Worm (Caenorhabditis elegans) whole organism, late embryonic: Measurements from ENCODE around the gene sri-34.

Source experiments
- C08G9.2 ChIP-seq: sonication (generic microtip); optimal IDR thresholded peaks from 2 replicates; lab custom pipeline; 2016; ENCODE audit warnings: mild to moderate bottlenecking, missing genetic modification characterization, moderate library complexity, missing compliant biosample characterization
- F13H6.1 ChIP-seq: sonication (generic microtip); optimal IDR thresholded peaks from 2 replicates; lab custom pipeline; 2016; ENCODE audit warnings: missing genetic modification characterization, missing compliant biosample characterization
- K09A11.1 ChIP-seq: sonication (generic microtip); optimal IDR thresholded peaks from 2 replicates; lab custom pipeline; 2017; ENCODE audit warnings: antibody characterized with exemption, mild to moderate bottlenecking, missing genetic modification characterization, missing compliant biosample characterization; ENCODE audit not compliant: insufficient read depth
- T23F11.4 ChIP-seq: fragments of 200-800 bp; sonication (Bioruptor generic); optimal IDR thresholded peaks from 2 replicates; lab custom pipeline; 2018; ENCODE audit warnings: mild to moderate bottlenecking, missing genetic modification characterization, missing compliant biosample characterization
- ceh-2 ChIP-seq: sonication (generic microtip); optimal IDR thresholded peaks from 2 replicates; lab custom pipeline; 2016; ENCODE audit warnings: missing genotype, missing genetic modification characterization, missing compliant biosample characterization
- ceh-22 ChIP-seq: sonication (generic microtip); optimal IDR thresholded peaks from 2 replicates; lab custom pipeline; 2017; ENCODE audit warnings: missing biosample characterization, missing genetic modification characterization
- ceh-31 ChIP-seq: sonication (generic microtip); optimal IDR thresholded peaks from 2 replicates; lab custom pipeline; 2016; ENCODE audit warnings: missing genetic modification characterization, missing compliant biosample characterization
- ceh-45 ChIP-seq: fragments of 200-800 bp; sonication (Bioruptor generic); IDR thresholded peaks from 2 replicates; pipeline ENCODE4 v1.3.6; 2022; ENCODE audit warnings: missing genetic modification reagents, missing genetic modification characterization, missing compliant biosample characterization
- ceh-48 ChIP-seq: sonication (generic microtip); optimal IDR thresholded peaks from 2 replicates; lab custom pipeline; 2016; ENCODE audit warnings: missing genetic modification characterization, inconsistent platforms, missing compliant biosample characterization
- ceh-6 ChIP-seq: fragments of 200-800 bp; sonication (Bioruptor generic); optimal IDR thresholded peaks from 2 replicates; lab custom pipeline; 2018; ENCODE audit warnings: mild to moderate bottlenecking, missing genetic modification characterization, missing compliant biosample characterization
- che-1 ChIP-seq: sonication (generic microtip); optimal IDR thresholded peaks from 2 replicates; lab custom pipeline; 2016; ENCODE audit warnings: mild to moderate bottlenecking, missing genetic modification characterization, missing compliant biosample characterization
- dmd-4 ChIP-seq: sonication (generic microtip); optimal IDR thresholded peaks from 2 replicates; lab custom pipeline; 2016; ENCODE audit warnings: borderline replicate concordance, missing genetic modification characterization, missing compliant biosample characterization
- dve-1 ChIP-seq: sonication (generic microtip); optimal IDR thresholded peaks from 2 replicates; lab custom pipeline; 2017; ENCODE audit warnings: antibody characterized with exemption, mild to moderate bottlenecking, missing genetic modification characterization, missing compliant biosample characterization
- elt-4 ChIP-seq: sonication (generic microtip); optimal IDR thresholded peaks from 2 replicates; lab custom pipeline; 2016; ENCODE audit warnings: missing genetic modification characterization, missing compliant biosample characterization
- ets-4 ChIP-seq: sonication (generic microtip); optimal IDR thresholded peaks from 2 replicates; lab custom pipeline; 2016; ENCODE audit warnings: missing genetic modification characterization, missing compliant biosample characterization
- eyg-1 ChIP-seq: sonication (generic microtip); optimal IDR thresholded peaks from 2 replicates; lab custom pipeline; 2016; ENCODE audit warnings: missing genotype, missing genetic modification characterization, missing compliant biosample characterization
- fkh-10 ChIP-seq: fragments of 150-350 bp; optimal IDR thresholded peaks from 2 replicates; lab custom pipeline; 2014; ENCODE audit warnings: missing biosample characterization, missing genetic modification reagents, missing genetic modification characterization
- gmeb-2 ChIP-seq: sonication (generic microtip); optimal IDR thresholded peaks from 2 replicates; lab custom pipeline; 2016; ENCODE audit warnings: missing genetic modification characterization, inconsistent platforms, missing compliant biosample characterization
- hlh-15 ChIP-seq: sonication (generic microtip); optimal IDR thresholded peaks from 2 replicates; lab custom pipeline; 2016; ENCODE audit warnings: missing genetic modification characterization, missing compliant biosample characterization
- hlh-30 ChIP-seq: sonication (generic microtip); optimal IDR thresholded peaks from 2 replicates; lab custom pipeline; 2017; ENCODE audit warnings: antibody characterized with exemption, missing genetic modification characterization, missing compliant biosample characterization; ENCODE audit not compliant: insufficient read depth
- lin-11 ChIP-seq: fragments of 200-800 bp; sonication (Bioruptor generic); optimal IDR thresholded peaks from 2 replicates; lab custom pipeline; 2018; ENCODE audit warnings: mild to moderate bottlenecking, missing genetic modification characterization, missing compliant biosample characterization
- madf-2 ChIP-seq: sonication (generic microtip); optimal IDR thresholded peaks from 2 replicates; lab custom pipeline; 2017; ENCODE audit warnings: missing genetic modification characterization, missing compliant biosample characterization
- mec-3 ChIP-seq: sonication (generic microtip); optimal IDR thresholded peaks from 2 replicates; lab custom pipeline; 2016; ENCODE audit warnings: borderline replicate concordance, missing genetic modification characterization, missing compliant biosample characterization
- npax-4 ChIP-seq: sonication (generic microtip); optimal IDR thresholded peaks from 2 replicates; lab custom pipeline; 2016; ENCODE audit warnings: missing genetic modification characterization, missing compliant biosample characterization
- pax-1 ChIP-seq: fragments of 150-350 bp; optimal IDR thresholded peaks from 2 replicates; lab custom pipeline; 2014; ENCODE audit warnings: missing biosample characterization, missing genetic modification characterization
- pha-2 ChIP-seq: sonication (generic microtip); optimal IDR thresholded peaks from 2 replicates; lab custom pipeline; 2017; ENCODE audit warnings: mild to moderate bottlenecking, missing genetic modification characterization, missing compliant biosample characterization
- pqm-1 ChIP-seq: sonication (generic microtip); optimal IDR thresholded peaks from 2 replicates; lab custom pipeline; 2016; ENCODE audit warnings: missing genetic modification characterization, missing compliant biosample characterization
- ref-2 ChIP-seq: sonication (generic microtip); optimal IDR thresholded peaks from 2 replicates; lab custom pipeline; 2016; ENCODE audit warnings: missing genetic modification characterization, missing compliant biosample characterization
- sdc-2 ChIP-seq: sonication (generic microtip); optimal IDR thresholded peaks from 2 replicates; lab custom pipeline; 2016; ENCODE audit warnings: missing genotype, missing genetic modification characterization, missing compliant biosample characterization
- sox-2 ChIP-seq: fragments of 200-800 bp; sonication (Bioruptor generic); IDR thresholded peaks from 2 replicates; pipeline ENCODE4 v1.3.6; 2022; ENCODE audit warnings: missing genetic modification reagents, missing genetic modification characterization, missing compliant biosample characterization
- syd-9 ChIP-seq: sonication (generic microtip); optimal IDR thresholded peaks from 2 replicates; lab custom pipeline; 2016; ENCODE audit warnings: mild to moderate bottlenecking, missing genetic modification characterization, moderate library complexity, missing compliant biosample characterization
- unc-3 ChIP-seq, 2 experiments: fragments of 200-800 bp in 1 of 2; sonication (Bioruptor generic) in 1 of 2; sonication (generic microtip) in 1 of 2; conservative IDR thresholded peaks in 1 of 2; optimal IDR thresholded peaks in 1 of 2; 2 replicates each; pipeline versions ENCODE4 v1.3.6 to Lab custom; 2016 to 2022; ENCODE audit warnings: missing compliant biosample characterization in 2 of 2, missing genetic modification characterization in 2 of 2, missing genetic modification reagents in 1 of 2
- unc-42 ChIP-seq: sonication (generic microtip); optimal IDR thresholded peaks from 2 replicates; lab custom pipeline; 2016; ENCODE audit warnings: missing genotype, missing genetic modification characterization, missing compliant biosample characterization
- unc-55 ChIP-seq: sonication (generic microtip); optimal IDR thresholded peaks from 2 replicates; lab custom pipeline; 2017; ENCODE audit warnings: missing biosample characterization, missing genetic modification reagents, missing genetic modification characterization
- zip-5 ChIP-seq: sonication (generic microtip); optimal IDR thresholded peaks from 2 replicates; lab custom pipeline; 2016; ENCODE audit warnings: missing genetic modification characterization, missing compliant biosample characterization
- ztf-16 ChIP-seq: sonication (generic microtip); optimal IDR thresholded peaks from 2 replicates; lab custom pipeline; 2017; ENCODE audit warnings: missing genetic modification characterization, missing compliant biosample characterization

Gene sri-34

DNA sequence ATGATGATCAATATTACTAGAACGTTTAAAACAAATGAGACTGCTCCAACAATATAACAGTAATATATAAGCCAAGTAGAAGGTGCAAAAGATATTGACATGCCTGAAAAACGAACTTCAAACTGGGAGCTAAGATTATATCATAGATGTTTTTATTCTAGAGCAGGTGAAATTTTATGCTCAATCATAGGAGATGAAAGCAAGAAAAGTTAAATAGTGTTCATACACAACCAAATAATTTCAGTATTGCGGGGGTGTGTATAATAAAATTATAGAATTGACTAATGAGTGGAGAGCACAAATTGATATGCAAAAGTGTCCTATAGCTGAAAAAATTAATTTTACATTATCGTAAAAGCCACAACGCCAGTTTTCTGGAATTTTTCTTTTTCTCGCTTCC is at the start of gene sri-34:
Gene sri-34 (minus strand): TSS at position 101 of the 400 bp plus-strand sequence.
- no peak for TF ChIP-seq ceh-2 (tag; lab: Kevin White, UChicago)
- TF ChIP-seq K09A11.1 (tag; lab: Kevin White, UChicago): no peak
- TF ChIP-seq C08G9.2 (tag; lab: Kevin White, UChicago): no peak
- TF ChIP-seq ref-2 (tag; lab: Kevin White, UChicago): no peak
- TF ChIP-seq, all 69 proteins: peak for 0

DNA sequence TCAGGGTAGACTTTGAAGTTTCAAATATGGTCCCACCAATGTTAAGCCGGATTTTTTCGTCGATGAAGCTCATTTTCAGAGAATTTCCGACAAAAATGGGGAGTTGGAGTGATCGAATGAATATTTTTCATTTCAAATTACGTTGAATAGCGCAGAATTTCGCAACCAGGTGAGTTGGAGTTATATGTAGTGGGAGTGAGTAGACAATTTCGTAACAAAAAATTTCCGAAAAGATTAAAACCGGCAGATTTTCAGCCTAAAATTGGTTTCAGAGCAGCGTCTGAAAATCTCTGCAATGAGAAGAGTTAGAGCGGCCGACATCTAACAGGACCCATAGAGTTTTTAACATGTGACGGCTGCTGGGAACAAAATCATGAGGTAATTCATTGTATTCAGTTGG is 49.8 kb upstream of the sri-34 start, which contains the start of gene sdz-35:
Gene sdz-35 (minus strand): TSS at position 101 of the 400 bp plus-strand sequence.
- TF ChIP-seq zip-5 (tag; lab: Kevin White, UChicago) (no peak), dve-1 (no peak), ceh-31 (no peak), K09A11.1 (tag; lab: Kevin White, UChicago) (no peak), madf-2 (tag; lab: Kevin White, UChicago) (no peak), hlh-15 (tag; lab: Kevin White, UChicago) (no peak), hlh-30 (tag; lab: Kevin White, UChicago) (no peak), che-1 (tag; lab: Kevin White, UChicago) (no peak), syd-9 (tag; lab: Kevin White, UChicago) (no peak), ceh-48 (tag; lab: Kevin White, UChicago) (no peak), sox-2 (GFP tag; lab: Robert Waterston, UW) (no peak), gmeb-2 (tag; lab: Kevin White, UChicago) (no peak), ets-4 (tag; lab: Kevin White, UChicago) (no peak), pax-1 (tag; lab: Kevin White, UChicago) (no peak), mec-3 (no peak), eyg-1 (tag; lab: Kevin White, UChicago) (no peak), fkh-10 (GFP tag; lab: Kevin White, UChicago) (no peak), T23F11.4 (GFP tag; lab: Kevin White, UChicago) (no peak)
- TF ChIP-seq, all 69 proteins: peak for 0

DNA sequence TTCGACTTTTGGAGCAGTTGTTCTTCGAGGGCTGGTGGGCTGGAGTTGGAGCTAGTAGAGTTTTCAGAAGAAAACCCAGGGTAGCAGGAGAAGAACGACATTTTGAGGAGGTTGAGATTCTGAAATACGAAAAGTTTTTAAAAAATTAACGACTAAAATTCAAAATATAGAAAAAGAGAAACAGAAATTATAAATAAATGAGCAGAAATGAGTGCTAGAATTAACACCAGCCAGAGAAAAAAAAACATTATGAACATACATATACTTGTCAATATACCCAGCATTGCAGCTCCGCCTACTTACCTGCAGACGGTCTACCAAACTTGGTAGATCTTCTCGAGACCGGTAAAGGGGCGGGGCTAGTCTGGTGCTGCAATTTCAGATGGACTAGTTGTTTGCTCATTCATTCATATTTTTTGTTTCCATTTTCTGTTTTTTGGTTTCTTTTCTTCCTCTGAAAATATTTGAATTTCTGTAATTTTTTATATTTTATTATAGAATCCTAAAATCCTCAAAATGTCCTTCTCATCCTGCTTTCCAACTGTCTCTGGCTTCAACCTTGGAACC is 47.6 kb upstream of the sri-34 start, which contains the start of the genes ZC239.20 and ZC239.21:
Gene ZC239.20 (minus strand): TSS at position 101 of the 567 bp plus-strand sequence.
Gene ZC239.21 (plus strand): TSS at position 517 of the 567 bp plus-strand sequence.
- TF ChIP-seq unc-42 (tag; lab: Kevin White, UChicago) (no peak), unc-3 (GFP tag; conservative IDR thresholded peaks at IDR 0.05; lab: Robert Waterston, UW) (no peak), unc-3 (tag; optimal IDR thresholded peaks at IDR 0.05; lab: Kevin White, UChicago) (no peak), pqm-1 (tag; lab: Kevin White, UChicago) (no peak), ztf-16 (tag; lab: Kevin White, UChicago) (no peak), ref-2 (tag; lab: Kevin White, UChicago) (no peak), ceh-22 (no peak), dmd-4 (tag; lab: Kevin White, UChicago) (no peak), sdc-2 (tag; lab: Kevin White, UChicago) (no peak), F13H6.1 (tag; lab: Kevin White, UChicago) (no peak), elt-4 (tag; lab: Kevin White, UChicago) (no peak)

DNA sequence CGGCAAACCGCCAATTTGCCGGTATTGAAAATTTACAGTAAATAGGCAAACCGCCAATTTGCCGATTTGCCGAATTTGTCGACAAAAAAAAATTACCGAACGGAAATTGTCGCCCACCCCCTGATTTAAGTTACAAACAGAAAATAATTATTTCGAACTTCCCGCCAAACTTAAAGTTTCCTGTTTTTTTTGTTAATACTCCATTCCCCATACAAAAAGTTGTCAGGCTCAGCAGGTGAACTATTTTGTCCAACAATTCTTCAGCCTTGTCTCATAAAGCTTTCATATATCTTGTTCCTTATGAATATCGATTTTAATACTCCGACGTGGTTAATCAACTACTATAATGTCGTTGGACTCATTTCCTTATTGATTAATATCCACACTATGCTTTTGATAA is 44.5 kb upstream of the sri-34 start, which contains the start of gene sri-50:
Gene sri-50 (plus strand): TSS at position 301 of the 400 bp plus-strand sequence.
- no peak for TF ChIP-seq ceh-6 (GFP tag; lab: Kevin White, UChicago)
- TF ChIP-seq npax-4 (tag; lab: Kevin White, UChicago): no peak
- TF ChIP-seq unc-55 (GFP tag; lab: Kevin White, UChicago): no peak
- no peak for TF ChIP-seq pax-1 (tag; lab: Kevin White, UChicago)
- no peak for TF ChIP-seq elt-4 (tag; lab: Kevin White, UChicago)
- TF ChIP-seq dmd-4 (tag; lab: Kevin White, UChicago): no peak
- TF ChIP-seq unc-3 (GFP tag; conservative IDR thresholded peaks at IDR 0.05; lab: Robert Waterston, UW): no peak
- no peak for TF ChIP-seq unc-3 (tag; optimal IDR thresholded peaks at IDR 0.05; lab: Kevin White, UChicago)
- TF ChIP-seq lin-11 (tag; lab: Kevin White, UChicago): no peak
- no peak for TF ChIP-seq K09A11.1 (tag; lab: Kevin White, UChicago)
- TF ChIP-seq dve-1: no peak
- TF ChIP-seq F13H6.1 (tag; lab: Kevin White, UChicago): no peak
- no peak for TF ChIP-seq pha-2
- no peak for TF ChIP-seq ceh-45 (GFP tag; lab: Robert Waterston, UW)
- TF ChIP-seq sox-2 (GFP tag; lab: Robert Waterston, UW): no peak
- TF ChIP-seq ref-2 (tag; lab: Kevin White, UChicago): no peak
